In genomic region chr3L:8584086-8584485, dm6 we compare ENCODE assay signal across 3 fruit fly cellular contexts.
TF ChIP-seq lines count a peak whose summit lies in the region.

No protein-coding gene starts in this region.

- TF ChIP-seq CTCF in whole organism, embryonic (GFP tag; optimal IDR thresholded peaks at IDR 0.05; lab: Kevin White, UChicago) = no peak

TF ChIP-seq in whole organism, embryonic, 481 proteins besides CTCF, POLR2A, EP300 and RAD21 (continues in another document):
- peak; percentile 60 for TF ChIP-seq Awh (GFP tag; IDR thresholded peaks at IDR 0.05; lab: Robert Waterston, UW)
- no peak for TF ChIP-seq CG17802 (tag; optimal IDR thresholded peaks at IDR 0.05; lab: Kevin White, UChicago)
- no peak for TF ChIP-seq CG13775 (GFP tag; optimal IDR thresholded peaks at IDR 0.05; lab: Kevin White, UChicago)
- TF ChIP-seq eve (GFP tag; optimal IDR thresholded peaks at IDR 0.05; lab: Kevin White, UChicago) = no peak
- no peak for TF ChIP-seq CG2889 (GFP tag; IDR thresholded peaks at IDR 0.05; lab: Robert Waterston, UW)
- TF ChIP-seq twi (tag; optimal IDR thresholded peaks at IDR 0.05; lab: Kevin White, UChicago) = no peak
- TF ChIP-seq CG10321 (GFP tag; IDR thresholded peaks at IDR 0.05; lab: Robert Waterston, UW) = no peak
- no peak for TF ChIP-seq CG7928 (GFP tag; optimal IDR thresholded peaks at IDR 0.05; lab: Kevin White, UChicago)
- 0 out of 3 replicates have a peak, but pooled peaks have one; percentile 41 for TF ChIP-seq CG11456 (GFP tag; IDR thresholded peaks at IDR 0.05; lab: Robert Waterston, UW)
- no peak for TF ChIP-seq esg (GFP tag; conservative IDR thresholded peaks at IDR 0.05; lab: Robert Waterston, UW)
- TF ChIP-seq sug (tag; optimal IDR thresholded peaks at IDR 0.05; lab: Kevin White, UChicago) = no peak
- 0 out of 3 replicates have a peak, but pooled peaks have one; percentile 25 for TF ChIP-seq CG11695 (GFP tag; IDR thresholded peaks at IDR 0.05; lab: Robert Waterston, UW)
- peak; percentile 15 for TF ChIP-seq CG9817 (tag; optimal IDR thresholded peaks at IDR 0.05; lab: Kevin White, UChicago)
- TF ChIP-seq CG11093 (GFP tag; IDR thresholded peaks at IDR 0.05; lab: Robert Waterston, UW) = no peak
- TF ChIP-seq Six4 (GFP tag; optimal IDR thresholded peaks at IDR 0.05; lab: Kevin White, UChicago) = no peak
- no peak for TF ChIP-seq aop (GFP tag; IDR thresholded peaks at IDR 0.05; lab: Robert Waterston, UW)
- peak; percentile 44; the same call in 1 of the 2 replicates for TF ChIP-seq HLH3B (GFP tag; IDR thresholded peaks at IDR 0.05; lab: Robert Waterston, UW)
- TF ChIP-seq CG31441 (GFP tag; IDR thresholded peaks at IDR 0.05; lab: Robert Waterston, UW) = no peak
- no peak for TF ChIP-seq CG1603 (tag; optimal IDR thresholded peaks at IDR 0.05; lab: Kevin White, UChicago)
- no peak for TF ChIP-seq h (optimal IDR thresholded peaks at IDR 0.05; lab: Kevin White, UChicago)
- TF ChIP-seq CG15269 (tag; optimal IDR thresholded peaks at IDR 0.05; lab: Kevin White, UChicago) = no peak
- TF ChIP-seq sob (GFP tag; IDR thresholded peaks at IDR 0.05; lab: Robert Waterston, UW) = peak; percentile 59; the same call in 1 of the 2 replicates
- TF ChIP-seq Abd-B (GFP tag; optimal IDR thresholded peaks at IDR 0.05; lab: Kevin White, UChicago) = no peak
- TF ChIP-seq Doc2 (GFP tag; IDR thresholded peaks at IDR 0.05; lab: Robert Waterston, UW) = no peak
- no peak for TF ChIP-seq CG9609 (GFP tag; optimal IDR thresholded peaks at IDR 0.05; lab: Kevin White, UChicago)
- no peak for TF ChIP-seq grau (tag; optimal IDR thresholded peaks at IDR 0.05; lab: Kevin White, UChicago)
- TF ChIP-seq CG18262 (tag; optimal IDR thresholded peaks at IDR 0.05; lab: Kevin White, UChicago) = no peak
- TF ChIP-seq tgo (GFP tag; IDR thresholded peaks at IDR 0.05; lab: Robert Waterston, UW) = peak; percentile 28; the same call in 1 of the 3 replicates
- no peak for TF ChIP-seq klu (GFP tag; IDR thresholded peaks at IDR 0.05; lab: Robert Waterston, UW)
- no peak for TF ChIP-seq ab (GFP tag; optimal IDR thresholded peaks at IDR 0.05; lab: Kevin White, UChicago)
- no peak for TF ChIP-seq CoRest (tag; optimal IDR thresholded peaks at IDR 0.05; lab: Kevin White, UChicago)

TF ChIP-seq in whole organism, prepupa, 60 proteins besides CTCF, POLR2A, EP300 and RAD21:
- TF ChIP-seq Sox14 (GFP tag; optimal IDR thresholded peaks at IDR 0.05; lab: Kevin White, UChicago) = no peak
- TF ChIP-seq fkh (GFP tag; optimal IDR thresholded peaks at IDR 0.05; lab: Kevin White, UChicago) = peak; percentile 75

TF ChIP-seq in whole organism, wandering third instar larva, 38 proteins besides CTCF, POLR2A, EP300 and RAD21:
- TF ChIP-seq rgr (GFP tag; optimal IDR thresholded peaks at IDR 0.05; lab: Kevin White, UChicago) = peak; percentile 3
- peak; percentile 47 for TF ChIP-seq Hr83 (GFP tag; optimal IDR thresholded peaks at IDR 0.05; lab: Kevin White, UChicago; ENCODE audit: poor library complexity, severe bottlenecking)
- no peak for TF ChIP-seq sage (GFP tag; optimal IDR thresholded peaks at IDR 0.05; lab: Kevin White, UChicago)

Comparison
In these comparisons a context has a peak if more than half of its experiments do, and no peak if none do; other contexts are left out.
1. Of the 7 proteins assayed by ChIP-seq in both whole organism, embryonic and whole organism, prepupa: peak only in whole organism, embryonic: Blimp-1, CG6854 and Sox102F; only in whole organism, prepupa: none; in both: none; in neither: 4.